Worm (Caenorhabditis elegans) whole organism, late embryonic: ENCODE results near the gene mca-1.

Experiments
- C08G9.2 ChIP-seq: sonication (generic microtip); optimal IDR thresholded peaks from 2 replicates; lab custom pipeline; 2016; ENCODE audit warnings: mild to moderate bottlenecking, missing genetic modification characterization, moderate library complexity, missing compliant biosample characterization
- F13H6.1 ChIP-seq: sonication (generic microtip); optimal IDR thresholded peaks from 2 replicates; lab custom pipeline; 2016; ENCODE audit warnings: missing genetic modification characterization, missing compliant biosample characterization
- K09A11.1 ChIP-seq: sonication (generic microtip); optimal IDR thresholded peaks from 2 replicates; lab custom pipeline; 2017; ENCODE audit warnings: antibody characterized with exemption, mild to moderate bottlenecking, missing genetic modification characterization, missing compliant biosample characterization; ENCODE audit not compliant: insufficient read depth
- T23F11.4 ChIP-seq: fragments of 200-800 bp; sonication (Bioruptor generic); optimal IDR thresholded peaks from 2 replicates; lab custom pipeline; 2018; ENCODE audit warnings: mild to moderate bottlenecking, missing genetic modification characterization, missing compliant biosample characterization
- ceh-2 ChIP-seq: sonication (generic microtip); optimal IDR thresholded peaks from 2 replicates; lab custom pipeline; 2016; ENCODE audit warnings: missing genotype, missing genetic modification characterization, missing compliant biosample characterization
- ceh-24 ChIP-seq: sonication (generic microtip); optimal IDR thresholded peaks from 2 replicates; lab custom pipeline; 2016; ENCODE audit warnings: mild to moderate bottlenecking, missing genetic modification characterization, missing compliant biosample characterization
- ceh-34 ChIP-seq: sonication (generic microtip); optimal IDR thresholded peaks from 2 replicates; lab custom pipeline; 2016; ENCODE audit warnings: mild to moderate bottlenecking, missing genetic modification characterization, missing compliant biosample characterization
- ceh-48 ChIP-seq: sonication (generic microtip); optimal IDR thresholded peaks from 2 replicates; lab custom pipeline; 2016; ENCODE audit warnings: missing genetic modification characterization, inconsistent platforms, missing compliant biosample characterization
- ceh-9 ChIP-seq: sonication (generic microtip); optimal IDR thresholded peaks from 2 replicates; lab custom pipeline; 2016; ENCODE audit warnings: mild to moderate bottlenecking, missing genetic modification characterization, inconsistent platforms, missing compliant biosample characterization
- che-1 ChIP-seq: sonication (generic microtip); optimal IDR thresholded peaks from 2 replicates; lab custom pipeline; 2016; ENCODE audit warnings: mild to moderate bottlenecking, missing genetic modification characterization, missing compliant biosample characterization
- dmd-4 ChIP-seq: sonication (generic microtip); optimal IDR thresholded peaks from 2 replicates; lab custom pipeline; 2016; ENCODE audit warnings: borderline replicate concordance, missing genetic modification characterization, missing compliant biosample characterization
- eyg-1 ChIP-seq: sonication (generic microtip); optimal IDR thresholded peaks from 2 replicates; lab custom pipeline; 2016; ENCODE audit warnings: missing genotype, missing genetic modification characterization, missing compliant biosample characterization
- fkh-10 ChIP-seq: fragments of 150-350 bp; optimal IDR thresholded peaks from 2 replicates; lab custom pipeline; 2014; ENCODE audit warnings: missing biosample characterization, missing genetic modification reagents, missing genetic modification characterization
- hlh-15 ChIP-seq: sonication (generic microtip); optimal IDR thresholded peaks from 2 replicates; lab custom pipeline; 2016; ENCODE audit warnings: missing genetic modification characterization, missing compliant biosample characterization
- lin-11 ChIP-seq: fragments of 200-800 bp; sonication (Bioruptor generic); optimal IDR thresholded peaks from 2 replicates; lab custom pipeline; 2018; ENCODE audit warnings: mild to moderate bottlenecking, missing genetic modification characterization, missing compliant biosample characterization
- nhr-232 ChIP-seq: sonication (generic microtip); optimal IDR thresholded peaks from 2 replicates; lab custom pipeline; 2016; ENCODE audit warnings: missing genetic modification characterization, missing compliant biosample characterization
- npax-4 ChIP-seq: sonication (generic microtip); optimal IDR thresholded peaks from 2 replicates; lab custom pipeline; 2016; ENCODE audit warnings: missing genetic modification characterization, missing compliant biosample characterization
- pag-3 ChIP-seq: sonication (generic microtip); optimal IDR thresholded peaks from 2 replicates; lab custom pipeline; 2016; ENCODE audit warnings: missing compliant biosample characterization, missing genetic modification characterization, borderline replicate concordance
- pqm-1 ChIP-seq: sonication (generic microtip); optimal IDR thresholded peaks from 2 replicates; lab custom pipeline; 2016; ENCODE audit warnings: missing genetic modification characterization, missing compliant biosample characterization
- pros-1 ChIP-seq: fragments of 150-350 bp; optimal IDR thresholded peaks from 2 replicates; lab custom pipeline; 2014; ENCODE audit warnings: missing biosample characterization, missing genetic modification reagents, missing genetic modification characterization
- ref-2 ChIP-seq: sonication (generic microtip); optimal IDR thresholded peaks from 2 replicates; lab custom pipeline; 2016; ENCODE audit warnings: missing genetic modification characterization, missing compliant biosample characterization
- sox-4 ChIP-seq: sonication (generic microtip); optimal IDR thresholded peaks from 2 replicates; lab custom pipeline; 2017; ENCODE audit warnings: mild to moderate bottlenecking, missing genetic modification characterization, inconsistent platforms, missing compliant biosample characterization
- ttx-3 ChIP-seq: sonication (generic microtip); optimal IDR thresholded peaks from 2 replicates; lab custom pipeline; 2016; ENCODE audit warnings: missing genetic modification reagents, missing genetic modification characterization, missing compliant biosample characterization
- unc-3 ChIP-seq, 2 experiments: fragments of 200-800 bp in 1 of 2; sonication (Bioruptor generic) in 1 of 2; sonication (generic microtip) in 1 of 2; conservative IDR thresholded peaks in 1 of 2; optimal IDR thresholded peaks in 1 of 2; 2 replicates each; pipeline versions ENCODE4 v1.3.6 to Lab custom; 2016 to 2022; ENCODE audit warnings: missing compliant biosample characterization in 2 of 2, missing genetic modification characterization in 2 of 2, missing genetic modification reagents in 1 of 2
- zip-5 ChIP-seq: sonication (generic microtip); optimal IDR thresholded peaks from 2 replicates; lab custom pipeline; 2016; ENCODE audit warnings: missing genetic modification characterization, missing compliant biosample characterization

Gene mca-1

ce11 chrIV:9584352-9584751 lies 50.4 kb downstream of the mca-1 start:
- no peak for TF ChIP-seq ceh-2 (tag; lab: Kevin White, UChicago)
- TF ChIP-seq dmd-4 (tag; lab: Kevin White, UChicago): no peak
- no peak for TF ChIP-seq ref-2 (tag; lab: Kevin White, UChicago)
- no peak for TF ChIP-seq hlh-15 (tag; lab: Kevin White, UChicago)
- TF ChIP-seq C08G9.2: no peak
- TF ChIP-seq pqm-1 (tag; lab: Kevin White, UChicago): no peak
- TF ChIP-seq eyg-1 (tag; lab: Kevin White, UChicago): no peak
- no peak for TF ChIP-seq pros-1 (tag; lab: Kevin White, UChicago)
- no peak for TF ChIP-seq F13H6.1
- no peak for TF ChIP-seq unc-3 (GFP tag; conservative IDR thresholded peaks at IDR 0.05; lab: Robert Waterston, UW)
- TF ChIP-seq unc-3 (tag; optimal IDR thresholded peaks at IDR 0.05; lab: Kevin White, UChicago): no peak
- TF ChIP-seq ceh-48 (tag; lab: Kevin White, UChicago): no peak
- TF ChIP-seq lin-11 (tag; lab: Kevin White, UChicago): no peak
- TF ChIP-seq ceh-9: no peak
- no peak for TF ChIP-seq che-1 (tag; lab: Kevin White, UChicago)
- TF ChIP-seq nhr-232 (tag; lab: Kevin White, UChicago): no peak
- TF ChIP-seq zip-5 (tag; lab: Kevin White, UChicago): no peak
- TF ChIP-seq ceh-34 (tag; lab: Kevin White, UChicago): no peak

- TF ChIP-seq T23F11.4 (no peak), sox-4 (tag; lab: Kevin White, UChicago) (no peak), npax-4 (tag; lab: Kevin White, UChicago) (no peak), ttx-3 (tag; lab: Kevin White, UChicago) (no peak), fkh-10 (GFP tag; lab: Kevin White, UChicago) (no peak), pros-1 (tag; lab: Kevin White, UChicago) (no peak), K09A11.1 (no peak), ceh-34 (tag; lab: Kevin White, UChicago) (no peak), hlh-15 (tag; lab: Kevin White, UChicago) (no peak), ceh-24 (tag; lab: Kevin White, UChicago) (no peak), pag-3 (tag; lab: Kevin White, UChicago) (no peak)
Measured at ce11 chrIV:9580021-9580420, 54.7 kb downstream of the mca-1 start, which contains the start of gene npr-2. TSS of gene npr-2 (minus strand) at chrIV:9580121.
